Worm (Caenorhabditis elegans): Measurements from ENCODE around the gene efl-1.

efl-1 gene

DNA sequence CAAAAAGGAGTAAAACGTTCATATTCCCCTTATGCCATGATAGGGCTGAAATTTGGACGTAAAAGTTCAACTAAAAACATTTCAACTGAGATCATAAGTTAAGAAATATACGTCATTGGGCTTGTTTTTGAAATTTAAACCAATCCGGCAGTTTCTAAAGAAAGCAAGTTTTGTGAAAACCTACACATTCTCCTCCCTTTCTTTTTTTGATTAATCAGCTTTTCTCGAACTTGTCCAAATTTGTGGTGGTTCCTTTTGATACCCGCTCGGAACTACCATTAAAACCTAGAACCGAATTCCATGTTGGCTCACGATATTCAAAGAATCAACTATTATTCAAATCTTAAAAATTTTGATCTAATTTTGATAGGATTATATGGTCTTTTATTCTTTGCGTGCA is 14.9 kb upstream of the efl-1 start, which contains the start of gene srz-54:
Gene srz-54, plus strand, starts transcription at position 301 of the 400 bp plus-strand sequence.
- TF ChIP-seq nhr-129 (tag; optimal IDR thresholded peaks at IDR 0.05) (no peak), ztf-11 (tag; optimal IDR thresholded peaks at IDR 0.05) (no peak), F13H6.1 (tag; optimal IDR thresholded peaks at IDR 0.05) (no peak), elt-1 (tag; optimal IDR thresholded peaks at IDR 0.05) (no peak), nhr-12 (tag; optimal IDR thresholded peaks at IDR 0.05) (no peak), sma-3 (GFP tag; optimal IDR thresholded peaks at IDR 0.05) (no peak), skn-1 (tag; optimal IDR thresholded peaks at IDR 0.05) (no peak), ama-1 (optimal IDR thresholded peaks at IDR 0.05) (no peak), lin-13 (GFP tag; optimal IDR thresholded peaks at IDR 0.05) (no peak), ceh-16 (tag; optimal IDR thresholded peaks at IDR 0.05) (no peak), peb-1 (tag; optimal IDR thresholded peaks at IDR 0.05) (no peak), ztf-1 (GFP tag; conservative IDR thresholded peaks at IDR 0.05) (no peak), nhr-23 (tag; optimal IDR thresholded peaks at IDR 0.05) (no peak), sem-4 (tag; optimal IDR thresholded peaks at IDR 0.05) (no peak), unc-39 (tag; optimal IDR thresholded peaks at IDR 0.05) (no peak), mab-5 (tag; optimal IDR thresholded peaks at IDR 0.05) (no peak), R02D3.7 (tag; optimal IDR thresholded peaks at IDR 0.05) (no peak), ztf-4 (tag; optimal IDR thresholded peaks at IDR 0.05) (no peak), C34F6.9 (tag; optimal IDR thresholded peaks at IDR 0.05) (no peak), nhr-10 (tag; optimal IDR thresholded peaks at IDR 0.05) (no peak)

- TF ChIP-seq ama-1 (optimal IDR thresholded peaks at IDR 0.05) (no peak), blmp-1 (tag; optimal IDR thresholded peaks at IDR 0.05; ENCODE audit: insufficient read depth) (no peak), ztf-4 (tag; optimal IDR thresholded peaks at IDR 0.05) (no peak), skn-1 (tag; optimal IDR thresholded peaks at IDR 0.05) (no peak), alr-1 (tag; optimal IDR thresholded peaks at IDR 0.05) (no peak), lin-39 (tag; optimal IDR thresholded peaks at IDR 0.05) (no peak), unc-55 (GFP tag; optimal IDR thresholded peaks at IDR 0.05) (no peak), unc-62 (GFP tag; optimal IDR thresholded peaks at IDR 0.05) (no peak), nhr-237 (tag; optimal IDR thresholded peaks at IDR 0.05) (no peak), mdl-1 (tag; optimal IDR thresholded peaks at IDR 0.05) (no peak), lin-13 (GFP tag; optimal IDR thresholded peaks at IDR 0.05) (no peak), crh-2 (tag; optimal IDR thresholded peaks at IDR 0.05) (no peak), aly-2 (tag; optimal IDR thresholded peaks at IDR 0.05) (no peak), nhr-10 (tag; optimal IDR thresholded peaks at IDR 0.05) (no peak), sma-9 (GFP tag; optimal IDR thresholded peaks at IDR 0.05) (no peak), sma-9 (tag; optimal IDR thresholded peaks at IDR 0.05) (no peak), peb-1 (tag; optimal IDR thresholded peaks at IDR 0.05) (no peak), nhr-6 (tag; optimal IDR thresholded peaks at IDR 0.05) (no peak)
These were observed 9.4 kb upstream of the efl-1 start, which contains the start of gene srx-54 for ce11 chrV:16974919-16975318. TSS of gene srx-54 (plus strand) at chrV:16975219.

DNA sequence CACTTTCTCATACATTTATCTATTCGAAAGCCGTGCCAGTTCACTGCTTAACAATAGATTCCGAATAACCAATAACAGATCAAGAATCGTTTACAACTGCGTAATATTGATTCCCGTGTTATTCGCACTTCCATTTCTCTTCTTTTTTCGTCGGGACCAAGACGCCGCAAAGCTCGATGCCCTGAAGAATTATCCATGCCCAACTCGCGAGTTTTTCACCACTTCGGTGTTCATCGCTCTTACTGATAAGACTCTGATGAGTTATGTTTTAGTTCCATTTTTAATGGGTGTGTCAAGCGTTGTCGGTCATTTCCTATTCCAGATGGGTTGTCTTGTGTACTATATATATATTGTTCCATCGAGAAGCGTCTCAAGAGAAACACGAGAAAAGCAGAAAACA is 7.9 kb upstream of the efl-1 start:
- no peak for TF ChIP-seq zag-1 (tag; optimal IDR thresholded peaks at IDR 0.05)
- no peak for TF ChIP-seq skn-1 (tag; optimal IDR thresholded peaks at IDR 0.05)
- no peak for TF ChIP-seq dmd-4 (tag; optimal IDR thresholded peaks at IDR 0.05)
- no peak for TF ChIP-seq blmp-1 (tag; optimal IDR thresholded peaks at IDR 0.05; ENCODE audit: insufficient read depth)
- TF ChIP-seq F13H6.1 (tag; optimal IDR thresholded peaks at IDR 0.05), result no peak
- no peak for TF ChIP-seq fos-1 (tag; optimal IDR thresholded peaks at IDR 0.05)
- no peak for TF ChIP-seq nhr-21 (tag; optimal IDR thresholded peaks at IDR 0.05)
- TF ChIP-seq crh-2 (tag; optimal IDR thresholded peaks at IDR 0.05), result no peak
- no peak for TF ChIP-seq ztf-11 (tag; optimal IDR thresholded peaks at IDR 0.05)

ce11 chrV:16972134-16972533 is 6.7 kb upstream of the efl-1 start, which contains the start of gene srh-119:
TSS of gene srh-119 (plus strand) at chrV:16972434.
- TF ChIP-seq mbf-1 (tag; optimal IDR thresholded peaks at IDR 0.05) (no peak), elt-3 (tag; optimal IDR thresholded peaks at IDR 0.05) (no peak), unc-62 (GFP tag; optimal IDR thresholded peaks at IDR 0.05) (no peak), sma-3 (GFP tag; optimal IDR thresholded peaks at IDR 0.05) (no peak), nhr-10 (tag; optimal IDR thresholded peaks at IDR 0.05) (no peak), sma-9 (GFP tag; optimal IDR thresholded peaks at IDR 0.05) (no peak), sma-9 (tag; optimal IDR thresholded peaks at IDR 0.05) (no peak), blmp-1 (tag; optimal IDR thresholded peaks at IDR 0.05; ENCODE audit: insufficient read depth) (no peak), nhr-23 (tag; optimal IDR thresholded peaks at IDR 0.05) (no peak), nhr-21 (tag; optimal IDR thresholded peaks at IDR 0.05) (no peak), nhr-77 (tag; optimal IDR thresholded peaks at IDR 0.05) (no peak), Y55F3AM.14 (GFP tag; optimal IDR thresholded peaks at IDR 0.05) (no peak), unc-39 (tag; optimal IDR thresholded peaks at IDR 0.05) (no peak), nhr-11 (tag; optimal IDR thresholded peaks at IDR 0.05) (no peak), snpc-4 (tag; optimal IDR thresholded peaks at IDR 0.05) (no peak)
